Worm (Caenorhabditis elegans): Measurements from ENCODE around the gene T21D9.2.

T21D9.2 gene

DNA sequence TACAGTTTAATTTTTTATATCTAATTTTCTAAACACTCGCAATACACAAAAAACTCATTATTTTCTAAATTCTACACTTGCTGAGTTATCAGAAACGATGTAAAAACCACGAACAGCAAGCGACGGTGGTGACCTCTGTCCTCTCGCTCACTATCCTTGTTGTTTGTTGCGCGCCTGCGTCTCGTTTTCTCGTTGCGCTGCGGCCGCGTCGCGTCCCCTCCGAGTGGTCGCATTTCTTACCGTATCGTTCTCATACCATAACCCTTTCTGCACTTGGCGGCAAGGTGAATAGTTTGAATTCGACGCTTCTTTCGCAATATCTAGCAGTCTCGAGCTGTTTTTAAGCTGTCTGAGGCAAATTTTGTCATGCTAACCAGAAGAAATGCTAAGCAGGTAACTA, 7.3 kb downstream of the T21D9.2 start, which contains the start of gene lsy-2 (continued):
- TF ChIP-seq elt-1 (tag; optimal IDR thresholded peaks at IDR 0.05; ENCODE audit: borderline replicate concordance, insufficient read depth): no peak
- no peak for TF ChIP-seq zip-8 (tag; optimal IDR thresholded peaks at IDR 0.05)
- TF ChIP-seq flh-1 (GFP tag; optimal IDR thresholded peaks at IDR 0.05): no peak

DNA sequence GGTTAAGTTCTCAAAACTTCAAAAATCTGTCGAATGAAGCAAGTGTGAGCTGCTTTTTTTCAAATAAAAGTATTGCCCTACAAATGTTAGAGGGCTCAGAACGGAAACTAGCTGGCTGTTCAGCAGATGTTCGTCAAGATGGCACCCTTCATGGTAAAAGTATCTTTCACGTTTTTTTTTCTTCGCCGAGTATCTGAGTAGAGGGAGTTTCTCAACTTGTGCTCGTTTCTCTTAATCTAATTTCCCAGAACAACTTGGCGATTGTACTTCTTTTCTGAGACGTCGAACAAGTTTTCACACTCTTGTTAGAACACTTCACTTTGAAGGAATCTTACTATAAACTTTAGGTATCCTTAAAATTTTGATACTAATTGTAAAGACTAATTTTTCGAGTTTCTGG, 9.0 kb downstream of the T21D9.2 start:
- no peak for TF ChIP-seq mep-1 (tag; optimal IDR thresholded peaks at IDR 0.05)
- TF ChIP-seq unc-39 (tag; optimal IDR thresholded peaks at IDR 0.05): no peak
- TF ChIP-seq ces-1 (GFP tag; optimal IDR thresholded peaks at IDR 0.05): peak; percentile 29
- TF ChIP-seq mab-5 (tag; optimal IDR thresholded peaks at IDR 0.05): no peak

DNA sequence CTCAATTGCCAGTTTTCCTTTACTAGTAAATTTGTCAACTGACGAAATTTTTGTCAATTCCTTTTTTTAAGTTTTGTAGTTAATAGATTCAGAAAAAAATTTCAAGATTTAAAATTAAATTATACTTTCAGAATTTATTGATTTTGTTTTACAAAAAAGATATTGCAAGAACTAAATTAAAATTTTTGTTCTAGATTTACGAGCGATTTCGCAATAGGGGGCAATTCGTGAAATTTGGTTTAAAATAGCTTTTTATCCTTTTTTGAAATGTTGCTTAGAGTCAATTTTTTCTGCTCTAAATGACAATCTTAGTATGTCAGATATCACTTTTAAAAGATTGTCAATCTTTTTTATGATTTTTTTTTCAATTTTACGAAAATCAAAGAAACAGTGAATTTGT, 11.2 kb downstream of the T21D9.2 start:
- peak; percentile 3 for TF ChIP-seq lsy-2 (tag; optimal IDR thresholded peaks at IDR 0.05)
- no peak for TF ChIP-seq unc-120 (tag; optimal IDR thresholded peaks at IDR 0.05; ENCODE audit: poor library complexity, severe bottlenecking)

DNA sequence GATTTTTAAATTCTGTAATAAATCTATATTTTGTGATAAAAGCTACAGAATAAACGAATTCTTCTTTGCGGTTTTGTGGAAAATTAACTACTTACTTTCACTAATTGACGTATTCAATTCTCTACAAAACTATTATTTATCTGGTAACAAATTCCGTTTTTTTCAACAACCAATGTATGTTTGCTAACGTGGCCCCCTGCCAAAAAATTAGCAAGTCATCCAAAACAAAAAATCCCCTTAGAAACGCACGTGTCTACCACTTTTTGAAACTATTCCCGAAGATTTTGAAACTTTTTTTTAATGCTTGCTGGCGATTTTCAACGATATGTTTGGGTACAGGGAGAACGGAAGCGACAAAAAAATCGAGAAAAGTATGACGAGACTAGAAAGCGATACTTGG, 11.7 kb downstream of the T21D9.2 start, which contains the start of gene F49H12.2:
F49H12.2 (plus strand) TSS at position 301 of the 400 bp plus-strand sequence.
- no peak for TF ChIP-seq flh-1 (GFP tag; optimal IDR thresholded peaks at IDR 0.05)
- TF ChIP-seq mab-5 (tag; optimal IDR thresholded peaks at IDR 0.05): no peak
- TF ChIP-seq nhr-28 (tag; optimal IDR thresholded peaks at IDR 0.05): no peak
- no peak for TF ChIP-seq lsy-2 (tag; optimal IDR thresholded peaks at IDR 0.05)
- TF ChIP-seq drap-1 (GFP tag; optimal IDR thresholded peaks at IDR 0.05): no peak

DNA sequence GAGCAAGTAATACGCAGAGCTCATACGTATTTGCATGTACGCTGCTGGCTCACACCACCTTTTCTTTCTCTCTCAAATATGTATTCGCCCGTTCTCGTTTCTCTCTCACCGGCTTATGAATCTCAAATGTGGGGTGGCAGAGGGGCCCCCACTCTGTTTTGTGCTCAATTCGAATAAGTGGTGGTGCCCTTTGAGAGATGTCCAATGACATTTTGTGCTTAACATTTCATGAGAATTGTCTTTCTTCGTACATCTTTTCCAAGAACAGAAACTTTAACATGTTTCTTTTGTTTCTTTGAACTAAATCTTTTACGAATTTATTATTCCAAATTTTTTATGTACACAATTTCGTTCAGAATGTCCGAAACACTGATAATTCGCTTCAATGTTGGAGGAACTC, 12.7 kb downstream of the T21D9.2 start, which contains the start of gene F49H12.3:
F49H12.3 (plus strand) TSS at position 357 of the 400 bp plus-strand sequence.
- TF ChIP-seq mep-1 (tag; optimal IDR thresholded peaks at IDR 0.05) (no peak), sptf-1 (tag; optimal IDR thresholded peaks at IDR 0.05) (no peak), ceh-83 (GFP tag; optimal IDR thresholded peaks at IDR 0.05) (no peak), lsy-2 (tag; optimal IDR thresholded peaks at IDR 0.05) (peak; percentile 48)

DNA sequence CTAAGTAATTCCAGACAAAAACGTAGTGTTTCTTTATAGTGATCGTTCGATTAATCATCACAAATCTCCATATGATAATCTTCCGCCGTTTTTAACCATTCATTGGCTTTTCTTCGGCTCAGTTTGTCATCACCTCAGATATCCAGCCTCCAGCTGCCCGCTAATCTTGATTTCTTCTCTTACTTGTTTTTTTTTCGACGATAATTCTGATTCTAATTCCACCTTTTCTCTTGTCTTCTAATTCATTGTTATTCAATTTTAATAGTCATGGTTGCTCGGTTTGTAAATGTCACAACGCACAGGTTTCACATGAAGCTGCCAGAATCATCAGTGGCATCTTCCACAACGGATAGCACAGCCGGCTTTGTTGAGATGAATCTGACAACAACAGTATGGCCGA, 17.2 kb downstream of the T21D9.2 start, which contains the start of gene F49H12.4:
F49H12.4 (plus strand) TSS at position 301 of the 400 bp plus-strand sequence.
- TF ChIP-seq elt-1 (tag; optimal IDR thresholded peaks at IDR 0.05; ENCODE audit: borderline replicate concordance, insufficient read depth): no peak
- TF ChIP-seq ces-1 (GFP tag; optimal IDR thresholded peaks at IDR 0.05): no peak
- no peak for TF ChIP-seq nhr-2 (tag; optimal IDR thresholded peaks at IDR 0.05)
- no peak for TF ChIP-seq ceh-83 (GFP tag; optimal IDR thresholded peaks at IDR 0.05)
- no peak for TF ChIP-seq bed-3 (GFP tag; optimal IDR thresholded peaks at IDR 0.05)
- no peak for TF ChIP-seq ztf-11 (tag; optimal IDR thresholded peaks at IDR 0.05)
- TF ChIP-seq M03D4.4 (tag; optimal IDR thresholded peaks at IDR 0.05): no peak
- TF ChIP-seq lin-13 (tag; optimal IDR thresholded peaks at IDR 0.05): no peak
- no peak for TF ChIP-seq zip-8 (tag; optimal IDR thresholded peaks at IDR 0.05)
- TF ChIP-seq ham-2 (GFP tag; optimal IDR thresholded peaks at IDR 0.05): no peak
- TF ChIP-seq lin-32 (GFP tag; optimal IDR thresholded peaks at IDR 0.05): no peak
- TF ChIP-seq hlh-1 (tag; optimal IDR thresholded peaks at IDR 0.05): no peak
- TF ChIP-seq sem-2 (GFP tag; optimal IDR thresholded peaks at IDR 0.05): no peak
- no peak for TF ChIP-seq unc-62 (GFP tag; optimal IDR thresholded peaks at IDR 0.05)
- TF ChIP-seq pha-4 (tag; optimal IDR thresholded peaks at IDR 0.05): no peak
- TF ChIP-seq mls-2 (tag; optimal IDR thresholded peaks at IDR 0.05): no peak
- TF ChIP-seq ceh-39 (tag; optimal IDR thresholded peaks at IDR 0.05): no peak

DNA sequence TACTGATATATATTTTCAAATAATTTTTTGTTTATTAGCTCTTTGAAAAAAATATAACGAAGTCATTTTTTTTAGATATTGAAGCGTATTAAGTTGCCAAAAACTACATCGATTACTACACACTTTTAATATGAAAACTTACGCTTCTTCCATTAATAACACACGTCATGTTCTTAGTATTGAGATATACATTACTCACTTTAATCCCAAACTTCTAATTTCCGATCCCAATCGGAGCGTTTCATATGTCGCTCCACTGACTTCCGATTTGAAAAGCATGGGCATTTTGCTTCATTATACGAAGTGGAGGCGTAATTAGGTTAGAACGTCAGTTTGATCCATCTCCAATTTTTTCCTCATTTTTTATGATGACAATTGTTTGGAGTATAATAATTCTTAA, 17.9 kb downstream of the T21D9.2 start:
- no peak for TF ChIP-seq cnd-1 (tag; optimal IDR thresholded peaks at IDR 0.05)
- no peak for TF ChIP-seq mep-1 (tag; optimal IDR thresholded peaks at IDR 0.05)
- no peak for TF ChIP-seq sem-2 (GFP tag; optimal IDR thresholded peaks at IDR 0.05)
- no peak for TF ChIP-seq lin-32 (GFP tag; optimal IDR thresholded peaks at IDR 0.05)
- no peak for TF ChIP-seq flh-1 (GFP tag; optimal IDR thresholded peaks at IDR 0.05)
- no peak for TF ChIP-seq unc-39 (tag; optimal IDR thresholded peaks at IDR 0.05)
- TF ChIP-seq unc-120 (tag; optimal IDR thresholded peaks at IDR 0.05; ENCODE audit: poor library complexity, severe bottlenecking): no peak
- TF ChIP-seq lsy-2 (tag; optimal IDR thresholded peaks at IDR 0.05): no peak
- TF ChIP-seq drap-1 (GFP tag; optimal IDR thresholded peaks at IDR 0.05): no peak
- no peak for TF ChIP-seq hlh-1 (tag; optimal IDR thresholded peaks at IDR 0.05)
- no peak for TF ChIP-seq ham-2 (GFP tag; optimal IDR thresholded peaks at IDR 0.05)
- no peak for TF ChIP-seq M03D4.4 (tag; optimal IDR thresholded peaks at IDR 0.05)
- no peak for TF ChIP-seq bed-3 (GFP tag; optimal IDR thresholded peaks at IDR 0.05)
- no peak for TF ChIP-seq blmp-1 (tag; optimal IDR thresholded peaks at IDR 0.05)
- no peak for TF ChIP-seq nhr-237 (tag; optimal IDR thresholded peaks at IDR 0.05)

All from whole organism, mixed stage, embryonic.